Worm (Caenorhabditis elegans) whole organism, L4 larva: ENCODE data around the gene C46A5.6.

Experiments
- D1046.2 ChIP-seq: fragments of 200-800 bp; sonication (Bioruptor generic); IDR thresholded peaks from 2 replicates; pipeline ENCODE4 v1.3.6; 2022; ENCODE audit warnings: missing genetic modification characterization, missing compliant biosample characterization
- F10B5.3 ChIP-seq: sonication (generic microtip); optimal IDR thresholded peaks from 2 replicates; lab custom pipeline; 2016; ENCODE audit warnings: mild to moderate bottlenecking, missing genetic modification characterization, missing compliant biosample characterization
- F44E2.7 ChIP-seq: fragments of 200-800 bp; sonication (Bioruptor generic); IDR thresholded peaks from 2 replicates; pipeline ENCODE4 v2.1.2; 2022; ENCODE audit warnings: missing genetic modification characterization, missing compliant biosample characterization
- R02D3.7 ChIP-seq: fragments of 150-350 bp; sonication (generic microtip); optimal IDR thresholded peaks from 3 replicates; lab custom pipeline; 2014; ENCODE audit warnings: missing biosample characterization, missing genetic modification characterization
- T26A8.4 ChIP-seq: fragments of 200-800 bp; sonication (Bioruptor generic); IDR thresholded peaks from 2 replicates; pipeline ENCODE4 v1.3.6; 2022; ENCODE audit warnings: missing genetic modification characterization, missing compliant biosample characterization
- Y48G9A.11 ChIP-seq: fragments of 200-800 bp; sonication (Bioruptor generic); IDR thresholded peaks from 2 replicates; pipeline ENCODE4 v1.3.6; 2022; ENCODE audit warnings: missing genetic modification reagents, missing genetic modification characterization, missing compliant biosample characterization
- ZK337.2 ChIP-seq: fragments of 200-800 bp; sonication (Bioruptor generic); IDR thresholded peaks from 2 replicates; pipeline ENCODE4 v1.3.6; 2022; ENCODE audit warnings: missing genetic modification reagents, missing genetic modification characterization, missing compliant biosample characterization
- aha-1 ChIP-seq: fragments of 150-350 bp; peaks from one replicate; lab custom pipeline; 2014; ENCODE audit warnings: missing biosample characterization, missing genetic modification characterization
- aly-2 ChIP-seq: sonication (generic microtip); optimal IDR thresholded peaks from 2 replicates; lab custom pipeline; 2018; ENCODE audit warnings: missing biosample characterization, missing genetic modification characterization
- ces-1 ChIP-seq: fragments of 150-350 bp; sonication (generic microtip); optimal IDR thresholded peaks from 4 replicates; lab custom pipeline; 2014; ENCODE audit warnings: missing biosample characterization, missing genetic modification reagents, missing genetic modification characterization
- daf-12 ChIP-seq: fragments of 150-350 bp; optimal IDR thresholded peaks from 2 replicates; lab custom pipeline; 2014; ENCODE audit warnings: missing biosample characterization, missing genetic modification reagents, missing genetic modification characterization
- daf-19 ChIP-seq: fragments of 200-800 bp; sonication (Bioruptor generic); conservative IDR thresholded peaks from 2 replicates; pipeline ENCODE4 v1.3.6; 2022; ENCODE audit warnings: missing genetic modification characterization, missing compliant biosample characterization
- dpl-1 ChIP-seq: fragments of 150-350 bp; optimal IDR thresholded peaks from 2 replicates; lab custom pipeline; 2014; ENCODE audit warnings: missing biosample characterization, missing genetic modification reagents, missing genetic modification characterization
- egl-43 ChIP-seq: fragments of 200-800 bp; sonication (Bioruptor generic); IDR thresholded peaks from 2 replicates; pipeline ENCODE4 v1.3.6; 2022; ENCODE audit warnings: missing genetic modification reagents, missing genetic modification characterization, missing compliant biosample characterization
- fkh-10 ChIP-seq: fragments of 150-350 bp; optimal IDR thresholded peaks from 2 replicates; lab custom pipeline; 2014; ENCODE audit warnings: missing biosample characterization, missing genetic modification reagents, missing genetic modification characterization
- fos-1 ChIP-seq: fragments of 150-350 bp; optimal IDR thresholded peaks from 2 replicates; lab custom pipeline; 2014; ENCODE audit warnings: missing biosample characterization, missing genetic modification characterization
- hif-1 ChIP-seq, 2 experiments: sonication (generic microtip); optimal IDR thresholded peaks; 2 replicates each; lab custom pipeline; 2016 to 2017; ENCODE audit warnings: missing compliant biosample characterization in 2 of 2, missing genetic modification characterization in 2 of 2, missing genetic modification reagents in 2 of 2, missing genotype in 2 of 2, mild to moderate bottlenecking in 1 of 2
- hlh-30 ChIP-seq: sonication (generic microtip); optimal IDR thresholded peaks from 2 replicates; lab custom pipeline; 2017; ENCODE audit warnings: antibody characterized with exemption, mild to moderate bottlenecking, missing genetic modification characterization, missing compliant biosample characterization; ENCODE audit not compliant: insufficient read depth
- hmg-1.1 ChIP-seq: fragments of 200-800 bp; sonication (Bioruptor generic); IDR thresholded peaks from 2 replicates; pipeline ENCODE4 v1.3.6; 2022; ENCODE audit warnings: missing genetic modification reagents, missing genetic modification characterization, missing compliant biosample characterization
- lim-7 ChIP-seq: fragments of 200-800 bp; sonication (Bioruptor generic); IDR thresholded peaks from 2 replicates; pipeline ENCODE4 v1.3.6; 2022; ENCODE audit warnings: missing genetic modification characterization, missing compliant biosample characterization
- lin-13 ChIP-seq: fragments of 150-350 bp; optimal IDR thresholded peaks from 2 replicates; lab custom pipeline; 2014; ENCODE audit warnings: missing biosample characterization, missing genetic modification reagents, missing genetic modification characterization
- lin-38 ChIP-seq: fragments of 200-800 bp; sonication (Bioruptor generic); IDR thresholded peaks from 2 replicates; pipeline ENCODE4 v1.3.6; 2022; ENCODE audit warnings: missing genetic modification reagents, missing genetic modification characterization, missing compliant biosample characterization
- lir-3 ChIP-seq: sonication (generic microtip); optimal IDR thresholded peaks from 2 replicates; lab custom pipeline; 2016; ENCODE audit warnings: mild to moderate bottlenecking, missing genetic modification characterization, missing compliant biosample characterization
- madf-5 ChIP-seq, 2 experiments: fragments of 200-800 bp; sonication (Bioruptor generic); IDR thresholded peaks; 2 replicates each; pipeline ENCODE4 v1.3.6; 2022; ENCODE audit warnings: missing compliant biosample characterization in 2 of 2, missing genetic modification characterization in 2 of 2
- madf-9 ChIP-seq: fragments of 200-800 bp; sonication (Bioruptor generic); conservative IDR thresholded peaks from 2 replicates; pipeline ENCODE4 v1.3.6; 2022; ENCODE audit warnings: missing genetic modification reagents, missing genetic modification characterization, missing compliant biosample characterization
- mdl-1 ChIP-seq, 2 experiments: fragments of 150-350 bp in 1 of 2; sonication (generic microtip) in 1 of 2; optimal IDR thresholded peaks; 2 replicates each; lab custom pipeline; 2014 to 2017; ENCODE audit warnings: missing biosample characterization in 2 of 2, missing genetic modification characterization in 2 of 2
- mdt-29 ChIP-seq: fragments of 200-800 bp; sonication (Bioruptor generic); IDR thresholded peaks from 2 replicates; pipeline ENCODE4 v1.3.6; 2022; ENCODE audit warnings: missing genetic modification reagents, missing genetic modification characterization, missing compliant biosample characterization
- mes-2 ChIP-seq: sonication (generic microtip); optimal IDR thresholded peaks from 2 replicates; lab custom pipeline; 2016; ENCODE audit warnings: missing genotype, mild to moderate bottlenecking, missing genetic modification characterization, missing compliant biosample characterization; ENCODE audit not compliant: poor library complexity, severe bottlenecking
- nhr-10 ChIP-seq: fragments of 150-350 bp; optimal IDR thresholded peaks from 2 replicates; lab custom pipeline; 2014; ENCODE audit warnings: missing biosample characterization, missing genetic modification characterization
- nhr-25 ChIP-seq: sonication (generic microtip); optimal IDR thresholded peaks from 2 replicates; lab custom pipeline; 2017; ENCODE audit warnings: missing genetic modification characterization, mild to moderate bottlenecking, missing compliant biosample characterization, antibody characterized with exemption, moderate library complexity, borderline replicate concordance; ENCODE audit not compliant: insufficient read depth
- nhr-42 ChIP-seq: fragments of 200-800 bp; sonication (Bioruptor generic); IDR thresholded peaks from 2 replicates; pipeline ENCODE4 v1.3.6; 2022; ENCODE audit warnings: missing genetic modification characterization, missing compliant biosample characterization
- nhr-48 ChIP-seq: sonication (generic microtip); optimal IDR thresholded peaks from 2 replicates; lab custom pipeline; 2016; ENCODE audit warnings: mild to moderate bottlenecking, missing genetic modification characterization, missing compliant biosample characterization
- nhr-76 ChIP-seq: fragments of 150-350 bp; optimal IDR thresholded peaks from 2 replicates; lab custom pipeline; 2014; ENCODE audit warnings: missing biosample characterization, missing genetic modification characterization
- pha-4 ChIP-seq, 2 experiments: fragments of 150-350 bp in 1 of 2; fragments of 200-800 bp in 1 of 2; sonication (Bioruptor generic) in 1 of 2; IDR thresholded peaks in 1 of 2; optimal IDR thresholded peaks in 1 of 2; 2 replicates each; pipeline versions ENCODE4 v1.3.6 to Lab custom; 2014 to 2022; ENCODE audit warnings: missing genetic modification characterization in 2 of 2, missing genetic modification reagents in 2 of 2, missing biosample characterization in 1 of 2, missing compliant biosample characterization in 1 of 2
- pqm-1 ChIP-seq: sonication (generic microtip); optimal IDR thresholded peaks from 2 replicates; lab custom pipeline; 2017; ENCODE audit warnings: missing biosample characterization, missing genetic modification characterization
- saeg-2 ChIP-seq: fragments of 200-800 bp; sonication (Bioruptor generic); IDR thresholded peaks from 2 replicates; pipeline ENCODE4 v1.3.6; 2022; ENCODE audit warnings: missing genetic modification reagents, missing genetic modification characterization, missing compliant biosample characterization
- set-16 ChIP-seq: fragments of 200-800 bp; sonication (Bioruptor generic); IDR thresholded peaks from 2 replicates; pipeline ENCODE4 v1.3.6; 2022; ENCODE audit warnings: missing genetic modification reagents, missing genetic modification characterization, missing compliant biosample characterization
- skn-1 ChIP-seq: fragments of 150-350 bp; optimal IDR thresholded peaks from 2 replicates; lab custom pipeline; 2014; ENCODE audit warnings: missing biosample characterization, missing genetic modification characterization
- spr-1 ChIP-seq: sonication (generic microtip); optimal IDR thresholded peaks from 2 replicates; lab custom pipeline; 2016; ENCODE audit warnings: mild to moderate bottlenecking, missing genetic modification characterization, missing compliant biosample characterization
- spr-3 ChIP-seq: fragments of 200-800 bp; sonication (Bioruptor generic); optimal IDR thresholded peaks from 2 replicates; lab custom pipeline; 2018; ENCODE audit warnings: mild to moderate bottlenecking, missing genetic modification characterization, missing compliant biosample characterization
- tag-97 ChIP-seq: fragments of 200-800 bp; sonication (Bioruptor generic); IDR thresholded peaks from 2 replicates; pipeline ENCODE4 v1.3.6; 2022; ENCODE audit warnings: missing genetic modification characterization, missing compliant biosample characterization
- unc-130 ChIP-seq: sonication (generic microtip); optimal IDR thresholded peaks from 2 replicates; lab custom pipeline; 2016; ENCODE audit warnings: missing genetic modification reagents, missing genetic modification characterization, missing compliant biosample characterization
- zfp-3 ChIP-seq: fragments of 200-800 bp; sonication (Bioruptor generic); conservative IDR thresholded peaks from 2 replicates; pipeline ENCODE4 v1.3.6; 2022; ENCODE audit warnings: missing genetic modification reagents, missing genetic modification characterization, missing compliant biosample characterization
- ztf-11 ChIP-seq: fragments of 150-350 bp; optimal IDR thresholded peaks from 2 replicates; lab custom pipeline; 2014; ENCODE audit warnings: missing biosample characterization, missing genetic modification characterization

C46A5.6 gene

ce11 chrIV:7757245-7757644 is 6.4 kb downstream of the C46A5.6 start, which contains the start of gene C46A5.4:
C46A5.4 (minus strand) TSS chrIV:7757345.
- TF ChIP-seq mes-2 (no peak), nhr-48 (tag; lab: Kevin White, UChicago) (no peak), mdt-29 (GFP tag; lab: Robert Waterston, UW) (no peak), dpl-1 (GFP tag; lab: Kevin White, UChicago) (no peak), hif-1 (tag; optimal IDR thresholded peaks at IDR 0.05; lab: Kevin White, UChicago) (no peak), ztf-11 (no peak), lir-3 (tag; lab: Kevin White, UChicago) (no peak), aly-2 (tag; lab: Kevin White, UChicago) (no peak), tag-97 (GFP tag; lab: Robert Waterston, UW) (no peak), pqm-1 (tag; lab: Kevin White, UChicago) (no peak), nhr-25 (tag; lab: Kevin White, UChicago) (no peak), zfp-3 (no peak), lin-38 (GFP tag; lab: Robert Waterston, UW) (no peak), hmg-1.1 (GFP tag; lab: Robert Waterston, UW) (no peak), ces-1 (GFP tag; lab: Kevin White, UChicago) (no peak), set-16 (GFP tag; lab: Robert Waterston, UW) (no peak), D1046.2 (GFP tag; lab: Robert Waterston, UW) (no peak), pha-4 (GFP tag; IDR thresholded peaks at IDR 0.05; lab: Robert Waterston, UW) (no peak), pha-4 (tag; optimal IDR thresholded peaks at IDR 0.05; lab: Kevin White, UChicago) (no peak), nhr-10 (tag; lab: Kevin White, UChicago) (no peak), fkh-10 (GFP tag; lab: Kevin White, UChicago) (no peak)
- TF ChIP-seq, all 104 proteins: peak for 0

ce11 chrIV:7754114-7754513 is 9.5 kb downstream of the C46A5.6 start:
- TF ChIP-seq egl-43 (GFP tag; lab: Robert Waterston, UW) (peak; percentile 76), Y48G9A.11 (GFP tag; lab: Robert Waterston, UW) (no peak), set-16 (GFP tag; lab: Robert Waterston, UW) (peak; percentile 94), madf-5 (GFP tag; IDR thresholded peaks at IDR 0.05; lab: Robert Waterston, UW) (0 out of 4 replicates have a peak, but pooled peaks of 1 of the 2 experiments have one; percentile 45), ZK337.2 (no peak), spr-1 (tag; lab: Kevin White, UChicago) (no peak), T26A8.4 (GFP tag; lab: Robert Waterston, UW) (0 out of 2 replicates have a peak, but pooled peaks have one; percentile 47), aha-1 (tag; lab: Kevin White, UChicago) (peak; percentile 21), spr-3 (GFP tag; lab: Kevin White, UChicago) (peak; percentile 28)

- TF ChIP-seq mdt-29 (GFP tag; lab: Robert Waterston, UW) = no peak
- no peak for TF ChIP-seq skn-1
- no peak for TF ChIP-seq unc-130 (GFP tag; lab: Kevin White, UChicago)
- no peak for TF ChIP-seq F10B5.3
- no peak for TF ChIP-seq daf-12 (tag; lab: Kevin White, UChicago)
- TF ChIP-seq Y48G9A.11 (GFP tag; lab: Robert Waterston, UW) = no peak
- TF ChIP-seq madf-9 (GFP tag; lab: Robert Waterston, UW) = no peak
- TF ChIP-seq spr-1 (tag; lab: Kevin White, UChicago) = no peak
- TF ChIP-seq R02D3.7 (tag; lab: Kevin White, UChicago) = no peak
- no peak for TF ChIP-seq lim-7 (GFP tag; lab: Robert Waterston, UW)
- TF ChIP-seq nhr-76 = no peak
- no peak for TF ChIP-seq saeg-2
- no peak for TF ChIP-seq lin-13 (GFP tag; lab: Kevin White, UChicago)
- TF ChIP-seq nhr-42 (GFP tag; lab: Robert Waterston, UW) = no peak
- TF ChIP-seq daf-19 (GFP tag; lab: Robert Waterston, UW) = no peak
- TF ChIP-seq fos-1 (tag; lab: Kevin White, UChicago) = no peak
- no peak for TF ChIP-seq hlh-30 (tag; lab: Kevin White, UChicago)
- TF ChIP-seq F44E2.7 (GFP tag; lab: Robert Waterston, UW) = no peak
- TF ChIP-seq mdl-1 (tag; optimal IDR thresholded peaks at IDR 0.05; lab: Kevin White, UChicago) = no peak
Observed at ce11 chrIV:7753108-7753507, 10.5 kb downstream of the C46A5.6 start, which contains the start of gene col-14. col-14 (plus strand) TSS chrIV:7753408.
